Fruit fly (Drosophila melanogaster) whole organism, embryonic: Measurements from ENCODE around the gene CG14237.

Experiments used
- ATbp ChIP-seq: fragments of 200-800 bp; sonication (Bioruptor generic); optimal IDR thresholded peaks from 2 replicates; lab custom pipeline; 2017; ENCODE audit warnings: missing biosample characterization, mild to moderate bottlenecking, missing genetic modification characterization, missing genetic modification reagents
- Awh ChIP-seq: fragments of 200-800 bp; sonication (Bioruptor generic); IDR thresholded peaks from 2 replicates; pipeline ENCODE4, ENCODE4 v1.3.6; 2022; ENCODE audit warnings: missing biosample characterization, missing genetic modification characterization
- CG11093 ChIP-seq: fragments of 200-800 bp; sonication (Bioruptor generic); IDR thresholded peaks from 3 replicates; pipeline ENCODE4 v1.3.6; 2022; ENCODE audit warnings: missing biosample characterization, missing genetic modification characterization
- CG12391 ChIP-seq: fragments of 200-800 bp; sonication (Bioruptor generic); optimal IDR thresholded peaks from 3 replicates; lab custom pipeline; 2018; ENCODE audit warnings: missing biosample characterization, mild to moderate bottlenecking, missing genetic modification characterization, moderate library complexity
- CG14710 ChIP-seq: fragments of 200-800 bp; sonication (Bioruptor generic); optimal IDR thresholded peaks from 3 replicates; lab custom pipeline; 2019; ENCODE audit warnings: missing biosample characterization, mild to moderate bottlenecking, missing genetic modification characterization, moderate library complexity
- CG16779 ChIP-seq: fragments of 200-800 bp; sonication (Bioruptor generic); IDR thresholded peaks from 2 replicates; pipeline ENCODE4 v1.3.6; 2022; ENCODE audit warnings: missing biosample characterization, missing genetic modification characterization
- CG17328 ChIP-seq: fragments of 200-800 bp; sonication (Bioruptor generic); IDR thresholded peaks from 2 replicates; pipeline ENCODE4 v1.3.6; 2022; ENCODE audit warnings: missing biosample characterization, missing genetic modification characterization
- CG17359 ChIP-seq: fragments of 200-800 bp; sonication (Bioruptor generic); optimal IDR thresholded peaks from 3 replicates; lab custom pipeline; 2018; ENCODE audit warnings: missing biosample characterization, mild to moderate bottlenecking, missing genetic modification characterization, moderate library complexity
- CG17802 ChIP-seq: fragments of 200-800 bp; sonication (Bioruptor generic); optimal IDR thresholded peaks from 2 replicates; lab custom pipeline; 2018; ENCODE audit warnings: missing biosample characterization, mild to moderate bottlenecking, missing genetic modification characterization, moderate library complexity
- CG2202 ChIP-seq: fragments of 200-800 bp; sonication (Bioruptor generic); optimal IDR thresholded peaks from 2 replicates; lab custom pipeline; 2018; ENCODE audit warnings: missing biosample characterization, mild to moderate bottlenecking, missing genetic modification characterization
- CG2875 ChIP-seq: fragments of 200-800 bp; sonication (Bioruptor generic); optimal IDR thresholded peaks from 2 replicates; lab custom pipeline; 2017; ENCODE audit warnings: missing biosample characterization, mild to moderate bottlenecking, missing genetic modification characterization, missing genetic modification reagents
- CG34376 ChIP-seq: fragments of 200-800 bp; sonication (Bioruptor generic); optimal IDR thresholded peaks from 2 replicates; lab custom pipeline; 2018; ENCODE audit warnings: missing biosample characterization, mild to moderate bottlenecking, missing genetic modification characterization
- CG7556 ChIP-seq: fragments of 200-800 bp; sonication (Bioruptor generic); optimal IDR thresholded peaks from 2 replicates; lab custom pipeline; 2017; ENCODE audit warnings: missing biosample characterization, mild to moderate bottlenecking, missing genetic modification characterization
- CG7786 ChIP-seq: fragments of 200-800 bp; sonication (Bioruptor generic); optimal IDR thresholded peaks from 2 replicates; lab custom pipeline; 2016; ENCODE audit warnings: missing biosample characterization, missing genetic modification characterization
- CG9797 ChIP-seq: fragments of 200-800 bp; sonication (Bioruptor generic); optimal IDR thresholded peaks from 3 replicates; lab custom pipeline; 2018; ENCODE audit warnings: missing biosample characterization, mild to moderate bottlenecking, missing genetic modification characterization
- Deaf1 ChIP-seq: fragments of 200-800 bp; optimal IDR thresholded peaks from 3 replicates; lab custom pipeline; 2019; ENCODE audit warnings: missing biosample characterization, mild to moderate bottlenecking, missing genetic modification characterization, moderate library complexity
- Doc3 ChIP-seq: fragments of 200-800 bp; sonication (Bioruptor generic); IDR thresholded peaks from 3 replicates; pipeline ENCODE4 v1.3.6; 2022; ENCODE audit warnings: missing biosample characterization, missing genetic modification characterization; ENCODE audit not compliant: partially characterized antibody
- E2f2 ChIP-seq: fragments of 200-800 bp; sonication (Bioruptor generic); IDR thresholded peaks from 2 replicates; pipeline ENCODE4 v1.3.6; 2022; ENCODE audit warnings: missing biosample characterization, missing genetic modification characterization
- ERR ChIP-seq: fragments of 200-800 bp; sonication (Bioruptor generic); optimal IDR thresholded peaks from 2 replicates; lab custom pipeline; 2016; ENCODE audit warnings: missing biosample characterization, missing genetic modification characterization
- Hand ChIP-seq: fragments of 200-800 bp; sonication (Bioruptor generic); optimal IDR thresholded peaks from 2 replicates; lab custom pipeline; 2017; ENCODE audit warnings: mild to moderate bottlenecking, missing biosample characterization, missing genetic modification reagents, missing genetic modification characterization
- Hr39 ChIP-seq: fragments of >200 bp; optimal IDR thresholded peaks from 2 replicates; lab custom pipeline; 2017
- Med ChIP-seq: fragments of 200-800 bp; sonication (Bioruptor generic); peaks from one replicate; lab custom pipeline; 2016; ENCODE audit warnings: missing biosample characterization, missing genetic modification characterization, mild to moderate bottlenecking, inconsistent platforms, moderate library complexity
- Rfx ChIP-seq: fragments of 200-800 bp; sonication (Bioruptor generic); IDR thresholded peaks from 2 replicates; pipeline ENCODE4 v1.3.6; 2022; ENCODE audit warnings: missing biosample characterization, missing genetic modification characterization
- Sox102F ChIP-seq: fragments of 200-800 bp; sonication (Bioruptor generic); optimal IDR thresholded peaks from 2 replicates; lab custom pipeline; 2018; ENCODE audit warnings: missing biosample characterization, mild to moderate bottlenecking, missing genetic modification characterization, moderate library complexity
- chn ChIP-seq: fragments of 200-800 bp; sonication (Bioruptor generic); optimal IDR thresholded peaks from 2 replicates; lab custom pipeline; 2016; ENCODE audit warnings: missing biosample characterization, missing genetic modification characterization
- cwo ChIP-seq: fragments of 200-800 bp; sonication (Bioruptor generic); optimal IDR thresholded peaks from 3 replicates; lab custom pipeline; 2017; ENCODE audit warnings: missing biosample characterization, missing genetic modification characterization, mild to moderate bottlenecking, moderate library complexity, missing genetic modification reagents
- da ChIP-seq: fragments of 200-800 bp; sonication (Bioruptor generic); optimal IDR thresholded peaks from 2 replicates; lab custom pipeline; 2016; ENCODE audit warnings: missing biosample characterization, missing genetic modification characterization
- dati ChIP-seq: fragments of 200-800 bp; sonication (Bioruptor generic); IDR thresholded peaks from 2 replicates; pipeline ENCODE4 v1.3.6; 2022; ENCODE audit warnings: missing biosample characterization, missing genetic modification characterization
- fu2 ChIP-seq: fragments of 200-800 bp; sonication (Bioruptor generic); optimal IDR thresholded peaks from 2 replicates; lab custom pipeline; 2016; ENCODE audit warnings: missing biosample characterization, missing genetic modification characterization
- gcm ChIP-seq: fragments of 200-800 bp; sonication (Bioruptor generic); optimal IDR thresholded peaks from 2 replicates; lab custom pipeline; 2019; ENCODE audit warnings: missing biosample characterization, mild to moderate bottlenecking, missing genetic modification characterization, moderate library complexity
- her ChIP-seq: fragments of 200-800 bp; sonication (Bioruptor generic); optimal IDR thresholded peaks from 2 replicates; lab custom pipeline; 2016; ENCODE audit warnings: missing biosample characterization, missing genetic modification characterization
- knrl ChIP-seq: fragments of 200-800 bp; sonication (Bioruptor generic); IDR thresholded peaks from 3 replicates; pipeline ENCODE4 v1.3.6; 2022; ENCODE audit warnings: missing biosample characterization, missing genetic modification characterization; ENCODE audit not compliant: partially characterized antibody
- nmo ChIP-seq: fragments of 200-800 bp; sonication (Bioruptor generic); optimal IDR thresholded peaks from 2 replicates; lab custom pipeline; 2018; ENCODE audit warnings: missing biosample characterization, mild to moderate bottlenecking, missing genetic modification characterization, moderate library complexity
- nom ChIP-seq: fragments of 200-800 bp; sonication (Bioruptor generic); optimal IDR thresholded peaks from 2 replicates; lab custom pipeline; 2017; ENCODE audit warnings: missing biosample characterization, missing genetic modification characterization, mild to moderate bottlenecking, moderate library complexity, missing genetic modification reagents
- ranshi ChIP-seq: fragments of 200-800 bp; sonication (Bioruptor generic); IDR thresholded peaks from 2 replicates; pipeline ENCODE4 v1.3.6; 2022; ENCODE audit warnings: missing biosample characterization, missing genetic modification characterization
- rib ChIP-seq: fragments of 200-800 bp; sonication (Bioruptor generic); IDR thresholded peaks from 2 replicates; pipeline ENCODE4 v1.3.6; 2022; ENCODE audit warnings: missing biosample characterization, missing genetic modification characterization
- run ChIP-seq: fragments of 200-800 bp; sonication (Bioruptor generic); optimal IDR thresholded peaks from 3 replicates; lab custom pipeline; 2018; ENCODE audit warnings: missing biosample characterization, mild to moderate bottlenecking, missing genetic modification characterization
- salm ChIP-seq: fragments of 200-800 bp; sonication (Bioruptor generic); optimal IDR thresholded peaks from 2 replicates; lab custom pipeline; 2018; ENCODE audit warnings: missing biosample characterization, mild to moderate bottlenecking, missing genetic modification characterization
- sens ChIP-seq: fragments of 200-800 bp; sonication (Bioruptor generic); peaks from one replicate; lab custom pipeline; 2016; ENCODE audit warnings: missing biosample characterization, missing genetic modification characterization
- so ChIP-seq: fragments of 200-800 bp; sonication (Bioruptor generic); IDR thresholded peaks from 3 replicates; pipeline ENCODE4 v1.3.6; 2022; ENCODE audit warnings: missing biosample characterization, missing genetic modification characterization
- ssp ChIP-seq: fragments of 200-800 bp; sonication (Bioruptor generic); IDR thresholded peaks from 2 replicates; pipeline ENCODE4 v1.3.6; 2022; ENCODE audit warnings: missing biosample characterization, missing genetic modification characterization

The CG14237 gene

DNA sequence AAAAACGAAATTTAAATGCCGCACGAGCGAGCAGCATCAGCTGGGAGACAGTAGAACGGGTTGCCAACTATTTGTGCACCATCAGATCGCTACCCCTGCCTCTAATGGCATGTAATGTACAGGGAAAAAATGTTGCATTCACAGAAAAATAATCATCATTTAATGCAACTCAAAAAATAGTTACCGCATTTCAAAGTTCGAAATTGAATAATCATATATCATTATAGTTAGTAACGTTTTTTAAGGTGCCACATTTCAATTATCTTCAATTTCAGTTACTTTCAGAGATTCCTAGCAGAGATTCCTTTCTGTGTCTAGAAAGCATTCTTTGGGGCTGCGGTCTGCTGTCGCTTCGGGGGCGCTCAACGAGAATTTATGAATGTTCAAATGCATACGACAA, 24.6 kb downstream of the CG14237 start (continued):
- TF ChIP-seq ATbp (GFP tag; lab: Kevin White, UChicago) (no peak), Hr39 (lab: Kevin White, UChicago) (no peak), CG2202 (no peak), cwo (GFP tag; lab: Kevin White, UChicago) (no peak), CG34376 (GFP tag; lab: Kevin White, UChicago) (no peak), CG12391 (tag; lab: Kevin White, UChicago) (no peak)

DNA sequence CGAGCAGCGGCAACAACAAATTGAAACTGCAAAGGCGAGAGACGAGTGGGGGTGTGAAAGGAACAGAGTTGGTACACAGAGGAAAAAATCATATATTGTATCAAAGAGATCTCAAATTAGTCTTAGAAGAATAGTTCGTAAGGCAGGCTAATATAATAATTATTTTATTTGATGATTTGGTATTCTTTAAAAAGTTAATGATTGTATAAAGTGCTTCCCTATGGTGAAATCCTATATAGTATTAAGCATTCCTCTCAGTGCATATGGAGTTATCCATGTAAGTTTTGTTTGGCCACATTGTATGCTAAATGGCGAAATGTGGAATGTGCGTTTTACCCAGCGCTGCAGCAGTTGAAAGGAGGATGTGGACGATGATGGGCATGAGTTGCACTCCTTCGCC, 27.0 kb downstream of the CG14237 start:
- TF ChIP-seq CG9797 (GFP tag; lab: Kevin White, UChicago) (no peak), CG16779 (no peak), da (no peak), Sox102F (GFP tag; lab: Kevin White, UChicago) (no peak), gcm (GFP tag; lab: Kevin White, UChicago) (no peak), so (GFP tag; lab: Robert Waterston, UW) (no peak), CG17328 (GFP tag; lab: Robert Waterston, UW) (no peak), CG17802 (tag; lab: Kevin White, UChicago) (no peak), chn (no peak), Hand (no peak), CG7556 (no peak), nmo (GFP tag; lab: Kevin White, UChicago) (no peak), salm (tag; lab: Kevin White, UChicago) (no peak), ERR (GFP tag; lab: Kevin White, UChicago) (no peak), ranshi (GFP tag; lab: Robert Waterston, UW) (no peak), Med (GFP tag; lab: Kevin White, UChicago) (no peak)

DNA sequence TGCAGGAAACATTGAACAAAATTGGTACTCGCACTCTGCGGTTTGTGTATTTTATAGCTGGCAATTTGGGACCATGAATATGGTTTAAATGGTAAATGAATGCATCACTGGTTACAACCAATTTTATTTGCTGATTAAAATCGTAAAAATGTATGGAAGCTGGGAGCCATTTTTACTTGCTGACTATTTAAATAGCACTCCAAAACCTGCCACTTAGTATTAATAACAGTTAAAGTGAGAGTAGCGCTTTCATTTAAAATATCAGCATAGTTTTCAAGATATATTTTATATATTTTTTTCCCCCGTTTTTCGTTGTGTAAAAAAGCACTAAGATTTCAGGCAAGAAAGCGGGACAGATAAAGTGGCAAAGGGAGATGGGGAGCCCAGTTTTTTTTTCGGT, 27.8 kb downstream of the CG14237 start:
- TF ChIP-seq CG14710 (no peak), CG17359 (tag; lab: Kevin White, UChicago) (no peak), knrl (no peak), E2f2 (GFP tag; lab: Robert Waterston, UW) (no peak), CG2875 (GFP tag; lab: Kevin White, UChicago) (no peak), Awh (GFP tag; lab: Robert Waterston, UW) (no peak), run (no peak), rib (GFP tag; lab: Robert Waterston, UW) (no peak), CG11093 (GFP tag; lab: Robert Waterston, UW) (no peak), ssp (GFP tag; lab: Robert Waterston, UW) (no peak), Rfx (GFP tag; lab: Robert Waterston, UW) (no peak), dati (GFP tag; lab: Robert Waterston, UW) (no peak), Deaf1 (tag; lab: Kevin White, UChicago) (no peak)

DNA sequence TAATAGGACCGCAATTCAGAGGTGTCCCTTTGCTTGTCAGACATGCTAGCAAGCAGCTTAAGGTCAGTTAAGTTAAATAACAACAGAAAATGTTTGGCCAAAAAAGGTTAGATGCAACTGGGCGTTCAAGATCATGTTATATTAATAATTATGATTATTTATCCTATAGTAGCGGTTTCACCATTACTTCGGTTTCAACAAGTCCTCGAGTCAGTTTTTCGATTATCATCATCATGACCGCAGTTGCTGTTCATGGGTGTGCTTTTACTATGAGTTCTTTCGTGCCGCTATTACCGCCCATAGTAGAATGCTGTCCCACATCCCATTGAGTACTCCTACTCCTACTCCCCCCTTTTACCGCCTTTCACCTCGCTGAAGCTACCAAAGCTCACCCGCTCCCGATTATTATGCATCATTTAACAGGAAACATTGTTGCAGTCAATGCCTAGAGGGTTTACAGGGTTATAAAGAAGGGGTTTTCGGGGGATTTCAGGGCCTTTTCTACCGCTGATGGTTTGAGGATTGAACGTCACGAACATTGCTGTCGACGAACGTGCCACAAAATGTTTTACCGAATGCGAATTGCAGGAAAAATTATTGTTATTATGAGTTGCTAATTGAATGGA, 28.7 kb downstream of the CG14237 start:
- peak; percentile 18 for TF ChIP-seq nom (GFP tag; lab: Kevin White, UChicago)
- TF ChIP-seq fu2: no peak
- no peak for TF ChIP-seq Doc3 (GFP tag; lab: Robert Waterston, UW)
- TF ChIP-seq sens (GFP tag; lab: Kevin White, UChicago): peak; percentile 15
- TF ChIP-seq CG7786 (GFP tag; lab: Kevin White, UChicago): no peak
- no peak for TF ChIP-seq her (GFP tag; lab: Kevin White, UChicago)
